Worm (Caenorhabditis elegans): ENCODE results near the gene plp-1.
"Not testable (repeated sequence)": the region's sequence is repeated elsewhere in the genome, so short reads cannot be mapped to it uniquely, and the experiment has no call there.

Gene plp-1

DNA sequence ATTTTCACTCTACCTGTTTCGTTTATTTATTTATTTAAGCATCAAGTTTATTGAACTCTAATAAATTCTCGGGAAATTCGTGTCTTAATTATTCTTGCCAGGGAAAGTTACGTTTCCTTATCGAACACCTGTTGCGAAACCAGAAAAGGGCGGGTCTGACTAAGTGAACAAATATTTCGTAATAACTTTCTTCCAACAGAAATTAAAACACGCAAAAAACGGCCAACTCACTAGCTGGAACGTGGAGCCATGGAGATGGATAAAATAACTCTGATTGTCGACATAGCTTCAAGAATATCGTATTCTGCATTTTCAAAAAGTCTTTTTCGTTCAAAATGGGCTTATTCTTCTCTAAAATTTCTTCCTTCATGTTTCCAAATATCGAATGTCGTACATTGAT lies 1.4 kb downstream of the plp-1 start, which contains the start of gene warf-1:
warf-1 (plus strand) TSS at position 209 of the 400 bp plus-strand sequence.
- TF ChIP-seq cebp-1 (GFP tag; IDR thresholded peaks at IDR 0.05) = peak; percentile 83
- TF ChIP-seq cebp-1 (tag; optimal IDR thresholded peaks at IDR 0.05) = not testable (repeated sequence)
- 0 out of 2 replicates have a peak, but pooled peaks have one; percentile 56 for TF ChIP-seq lin-26 (GFP tag; IDR thresholded peaks at IDR 0.05)
- peak; percentile 39; the same call in 1 of the 2 replicates for TF ChIP-seq madf-6 (GFP tag; IDR thresholded peaks at IDR 0.05)
- peak; percentile 75 to 84 for TF ChIP-seq let-607 (tag; optimal IDR thresholded peaks at IDR 0.05)
- 0 out of 2 replicates have a peak, but pooled peaks have one; percentile 7 for TF ChIP-seq rcor-1 (GFP tag; IDR thresholded peaks at IDR 0.05)

DNA sequence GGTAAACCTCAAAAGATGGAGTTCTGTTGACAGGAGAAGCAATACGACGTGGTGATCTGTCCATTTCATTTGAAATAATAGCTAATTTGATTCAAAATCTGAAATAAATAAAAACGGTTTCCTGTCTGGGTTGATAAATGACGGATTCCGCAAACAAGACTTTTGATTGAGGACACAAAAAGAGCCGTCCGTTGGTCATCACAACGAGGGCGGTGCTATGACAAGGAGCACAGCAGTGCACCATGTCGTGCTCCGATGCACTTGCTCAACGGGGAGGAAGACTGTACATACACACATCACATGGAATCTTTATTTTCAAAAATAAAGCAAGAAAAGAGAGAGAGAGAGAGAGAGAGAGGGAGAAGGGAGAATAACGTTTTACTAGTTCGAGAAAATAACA lies 8.6 kb downstream of the plp-1 start, which contains the start of gene nep-16:
nep-16 (minus strand) TSS at position 101 of the 400 bp plus-strand sequence.
- TF ChIP-seq Y95B8A.8 (GFP tag; IDR thresholded peaks at IDR 0.05) (no peak), ztf-6 (GFP tag; IDR thresholded peaks at IDR 0.05) (no peak), B0336.3 (GFP tag; IDR thresholded peaks at IDR 0.05) (no peak), hlh-12 (tag; optimal IDR thresholded peaks at IDR 0.05) (no peak), rec-8 (tag; optimal IDR thresholded peaks at IDR 0.05) (no peak), tlf-1 (GFP tag; optimal IDR thresholded peaks at IDR 0.05) (no peak), snpc-3.4 (tag; optimal IDR thresholded peaks at IDR 0.05) (no peak), F57A8.1 (GFP tag; optimal IDR thresholded peaks at IDR 0.05) (no peak), egrh-3 (GFP tag; IDR thresholded peaks at IDR 0.05) (no peak), somi-1 (GFP tag; optimal IDR thresholded peaks at IDR 0.05) (no peak), dpff-1 (tag; optimal IDR thresholded peaks at IDR 0.05) (no peak), rcor-1 (GFP tag; IDR thresholded peaks at IDR 0.05) (no peak), repo-1 (tag; optimal IDR thresholded peaks at IDR 0.05) (no peak)

DNA sequence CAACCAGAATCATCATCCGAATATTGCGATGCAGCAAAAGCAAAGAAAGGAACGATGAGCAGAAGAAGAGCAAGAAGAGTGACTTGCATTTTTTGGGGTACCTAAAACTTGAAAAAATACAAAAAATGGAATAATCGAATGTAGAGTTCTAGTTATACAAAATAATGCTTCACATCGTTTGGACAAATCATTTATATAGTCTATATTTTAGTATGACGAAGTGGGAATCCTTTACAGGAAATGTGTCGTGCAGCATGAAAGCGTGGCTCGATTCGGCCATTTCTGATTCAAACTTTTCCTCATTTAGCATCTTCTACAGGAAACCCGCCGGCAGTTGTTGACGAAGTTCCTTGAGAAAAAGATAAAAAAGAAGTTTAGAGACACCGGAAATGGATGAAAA lies 9.8 kb downstream of the plp-1 start, which contains the start of gene nlp-20:
nlp-20 (minus strand) TSS at position 101 of the 400 bp plus-strand sequence.
- TF ChIP-seq Y56A3A.18 (GFP tag; IDR thresholded peaks at IDR 0.05) = no peak
- no peak for TF ChIP-seq F37B4.10 (GFP tag; IDR thresholded peaks at IDR 0.05)
- TF ChIP-seq mel-28 (tag; optimal IDR thresholded peaks at IDR 0.05; ENCODE audit: borderline replicate concordance) = no peak

DNA sequence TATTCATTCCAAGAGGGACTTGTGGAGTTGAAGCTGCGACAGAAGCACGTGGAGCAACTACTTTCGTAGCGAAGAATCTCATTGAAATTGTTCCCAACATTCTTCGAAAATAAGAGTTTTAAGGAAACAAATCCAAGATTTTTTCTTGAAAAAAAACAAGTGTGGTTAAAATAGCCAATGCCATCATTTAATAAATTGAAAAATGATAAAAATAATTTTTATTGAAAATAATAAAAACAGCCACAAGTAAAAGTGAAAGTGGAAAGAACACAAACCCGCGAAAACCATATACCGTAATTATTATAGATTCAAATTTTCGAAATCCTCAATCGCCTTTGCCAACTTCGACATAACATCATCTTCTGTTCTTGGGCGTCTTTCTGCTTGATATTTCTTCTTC lies 13.0 kb downstream of the plp-1 start, which contains the start of gene hmg-5:
hmg-5 (minus strand) TSS at position 101 of the 400 bp plus-strand sequence.
- TF ChIP-seq egrh-3 (GFP tag; IDR thresholded peaks at IDR 0.05) (no peak), rcor-1 (GFP tag; IDR thresholded peaks at IDR 0.05) (no peak), ztf-3 (GFP tag; optimal IDR thresholded peaks at IDR 0.05) (no peak), Y67H2A.10 (GFP tag; conservative IDR thresholded peaks at IDR 0.05) (no peak), lsy-27 (tag; optimal IDR thresholded peaks at IDR 0.05; ENCODE audit: borderline replicate concordance, insufficient read depth) (no peak), madf-10 (tag; optimal IDR thresholded peaks at IDR 0.05) (no peak), ztf-22 (GFP tag; optimal IDR thresholded peaks at IDR 0.05) (no peak)

DNA sequence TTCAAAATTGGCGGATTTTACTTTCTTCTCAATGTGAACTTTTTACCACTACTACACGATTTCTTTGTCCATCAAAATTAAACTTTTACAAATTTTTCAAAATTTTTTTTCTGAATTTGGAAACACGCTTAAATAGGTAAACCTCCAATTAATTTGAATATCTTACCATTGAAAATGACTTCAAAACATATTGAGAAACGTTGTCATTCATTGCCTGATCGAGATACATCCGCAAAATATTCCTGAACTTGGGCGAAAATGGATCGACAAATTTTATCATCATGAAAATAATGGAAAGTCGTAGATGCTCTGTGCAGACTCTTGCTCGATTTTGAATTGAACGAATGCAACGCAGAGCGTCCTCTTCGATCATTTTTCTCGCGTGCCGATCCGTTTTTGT lies 13.7 kb downstream of the plp-1 start:
- TF ChIP-seq Y53F4B.3 (GFP tag; IDR thresholded peaks at IDR 0.05) = no peak
- TF ChIP-seq Y95B8A.8 (GFP tag; IDR thresholded peaks at IDR 0.05) = no peak
- no peak for TF ChIP-seq F39B2.1 (GFP tag; IDR thresholded peaks at IDR 0.05)
- TF ChIP-seq F23B12.7 (tag; optimal IDR thresholded peaks at IDR 0.05; ENCODE audit: insufficient read depth) = no peak
- no peak for TF ChIP-seq Y56A3A.18 (GFP tag; IDR thresholded peaks at IDR 0.05)
- no peak for TF ChIP-seq lag-1 (GFP tag; IDR thresholded peaks at IDR 0.05)
- no peak for TF ChIP-seq dpff-1 (tag; optimal IDR thresholded peaks at IDR 0.05)
- TF ChIP-seq zim-3 (tag; optimal IDR thresholded peaks at IDR 0.05) = no peak

Measured in whole organism, young adult.